Fruit fly (Drosophila melanogaster) whole organism, embryonic: Measurements from ENCODE around the gene CG4537.

Experiments
- Atf3 ChIP-seq: fragments of 200-800 bp; sonication (Bioruptor generic); optimal IDR thresholded peaks from 3 replicates; lab custom pipeline; 2016; ENCODE audit warnings: missing biosample characterization, missing genetic modification characterization
- CG11695 ChIP-seq: fragments of 200-800 bp; sonication (Bioruptor generic); IDR thresholded peaks from 3 replicates; pipeline ENCODE4 v1.3.6; 2022; ENCODE audit warnings: missing biosample characterization, missing genetic modification characterization
- CG11723 ChIP-seq: fragments of 200-800 bp; sonication (Bioruptor generic); optimal IDR thresholded peaks from 2 replicates; lab custom pipeline; 2017; ENCODE audit warnings: missing biosample characterization, mild to moderate bottlenecking, missing genetic modification characterization
- CG12155 ChIP-seq: fragments of 200-800 bp; sonication (Bioruptor generic); optimal IDR thresholded peaks from 3 replicates; lab custom pipeline; 2016; ENCODE audit warnings: missing biosample characterization, missing genetic modification characterization
- CG12236 ChIP-seq: fragments of 200-800 bp; sonication (Bioruptor generic); optimal IDR thresholded peaks from 2 replicates; lab custom pipeline; 2016; ENCODE audit warnings: missing biosample characterization, missing genetic modification characterization
- CG17829 ChIP-seq: fragments of 200-800 bp; optimal IDR thresholded peaks from 2 replicates; lab custom pipeline; 2019; ENCODE audit warnings: missing biosample characterization, mild to moderate bottlenecking, missing genetic modification characterization, moderate library complexity
- CG2116 ChIP-seq: fragments of 200-800 bp; sonication (Bioruptor generic); optimal IDR thresholded peaks from 3 replicates; lab custom pipeline; 2018; ENCODE audit warnings: missing biosample characterization, mild to moderate bottlenecking, missing genetic modification characterization
- CG2120 ChIP-seq: fragments of 200-800 bp; sonication (Bioruptor generic); optimal IDR thresholded peaks from 3 replicates; lab custom pipeline; 2016; ENCODE audit warnings: missing biosample characterization, missing genetic modification characterization
- CG2678 ChIP-seq: fragments of 200-800 bp; sonication (Bioruptor generic); optimal IDR thresholded peaks from 3 replicates; lab custom pipeline; 2019; ENCODE audit warnings: missing biosample characterization, mild to moderate bottlenecking, missing genetic modification characterization, moderate library complexity
- CG2875 ChIP-seq: fragments of 200-800 bp; sonication (Bioruptor generic); optimal IDR thresholded peaks from 2 replicates; lab custom pipeline; 2017; ENCODE audit warnings: missing biosample characterization, mild to moderate bottlenecking, missing genetic modification characterization, missing genetic modification reagents
- CG30431 ChIP-seq: fragments of 200-800 bp; sonication (Bioruptor generic); optimal IDR thresholded peaks from 2 replicates; lab custom pipeline; 2017; ENCODE audit warnings: missing biosample characterization, missing genetic modification characterization
- CG3065 ChIP-seq: fragments of 200-800 bp; sonication (Bioruptor generic); optimal IDR thresholded peaks from 2 replicates; lab custom pipeline; 2016; ENCODE audit warnings: missing biosample characterization, missing genetic modification characterization
- CG42726 ChIP-seq: fragments of 200-800 bp; sonication (Bioruptor generic); IDR thresholded peaks from 2 replicates; pipeline ENCODE4 v1.3.6; 2022; ENCODE audit warnings: missing biosample characterization, missing genetic modification characterization; ENCODE audit not compliant: partially characterized antibody
- CG6654 ChIP-seq: fragments of 200-800 bp; sonication (Bioruptor generic); optimal IDR thresholded peaks from 2 replicates; lab custom pipeline; 2017; ENCODE audit warnings: missing biosample characterization, mild to moderate bottlenecking, missing genetic modification characterization
- CG6854 ChIP-seq: fragments of 200-800 bp; sonication (Bioruptor generic); optimal IDR thresholded peaks from 3 replicates; lab custom pipeline; 2017; ENCODE audit warnings: missing biosample characterization, mild to moderate bottlenecking, missing genetic modification characterization
- Dek ChIP-seq: fragments of 200-800 bp; sonication (Bioruptor generic); optimal IDR thresholded peaks from 3 replicates; lab custom pipeline; 2019; ENCODE audit warnings: missing biosample characterization, mild to moderate bottlenecking, missing genetic modification characterization, moderate library complexity
- Drgx ChIP-seq: fragments of 200-800 bp; sonication (Bioruptor generic); IDR thresholded peaks from 2 replicates; pipeline ENCODE4 v1.3.6; 2022; ENCODE audit warnings: missing biosample characterization, missing genetic modification characterization
- HLH4C ChIP-seq: fragments of 200-800 bp; sonication (Bioruptor generic); IDR thresholded peaks from 3 replicates; pipeline ENCODE4 v1.3.6; 2022; ENCODE audit warnings: missing biosample characterization, missing genetic modification characterization; ENCODE audit not compliant: partially characterized antibody
- HLHmδ ChIP-seq: fragments of 200-800 bp; sonication (Bioruptor generic); optimal IDR thresholded peaks from 2 replicates; lab custom pipeline; 2018; ENCODE audit warnings: missing biosample characterization, mild to moderate bottlenecking, missing genetic modification characterization, moderate library complexity
- Jarid2 ChIP-seq: fragments of 200-800 bp; sonication (Bioruptor generic); optimal IDR thresholded peaks from 3 replicates; lab custom pipeline; 2017; ENCODE audit warnings: mild to moderate bottlenecking, missing biosample characterization, missing genetic modification reagents, missing genetic modification characterization
- Lhr ChIP-seq: fragments of 200-800 bp; sonication (Bioruptor generic); optimal IDR thresholded peaks from 3 replicates; lab custom pipeline; 2017; ENCODE audit warnings: mild to moderate bottlenecking, missing biosample characterization, missing genetic modification reagents, missing genetic modification characterization
- Lim3 ChIP-seq: fragments of 200-800 bp; sonication (Bioruptor generic); IDR thresholded peaks from 2 replicates; pipeline ENCODE4 v1.3.6; 2022; ENCODE audit warnings: missing biosample characterization, missing genetic modification characterization
- MBD-R2 ChIP-seq: fragments of 200-800 bp; sonication (Bioruptor generic); IDR thresholded peaks from 2 replicates; pipeline ENCODE4 v1.3.6; 2022; ENCODE audit warnings: missing biosample characterization, missing genetic modification characterization
- MESR4 ChIP-seq: fragments of 200-800 bp; sonication (Bioruptor generic); optimal IDR thresholded peaks from 2 replicates; lab custom pipeline; 2018; ENCODE audit warnings: missing biosample characterization, mild to moderate bottlenecking, missing genetic modification characterization, moderate library complexity
- Myb ChIP-seq: fragments of 200-800 bp; sonication (Bioruptor generic); optimal IDR thresholded peaks from 2 replicates; lab custom pipeline; 2016; ENCODE audit warnings: missing biosample characterization, missing genetic modification characterization
- NFAT ChIP-seq: fragments of 200-800 bp; sonication (Bioruptor generic); IDR thresholded peaks from 2 replicates; pipeline ENCODE4 v1.3.6; 2022; ENCODE audit warnings: missing biosample characterization, missing genetic modification characterization
- Oli ChIP-seq: fragments of 200-800 bp; sonication (Bioruptor generic); optimal IDR thresholded peaks from 2 replicates; lab custom pipeline; 2018; ENCODE audit warnings: missing biosample characterization, mild to moderate bottlenecking, missing genetic modification characterization, moderate library complexity
- Pdp1 ChIP-seq, 2 experiments: fragments of 200-800 bp; sonication (Bioruptor generic); optimal IDR thresholded peaks; 3 replicates each; lab custom pipeline; 2016; ENCODE audit warnings: missing biosample characterization in 2 of 2, missing genetic modification characterization in 2 of 2, mild to moderate bottlenecking in 1 of 2, moderate library complexity in 1 of 2
- Ptx1 ChIP-seq: fragments of 200-800 bp; sonication (Bioruptor generic); IDR thresholded peaks from 2 replicates; pipeline ENCODE4 v1.3.6; 2022; ENCODE audit warnings: missing biosample characterization, missing genetic modification characterization
- Ravus ChIP-seq: fragments of 200-800 bp; sonication (Bioruptor generic); IDR thresholded peaks from 2 replicates; pipeline ENCODE4 v1.3.6; 2022; ENCODE audit warnings: missing biosample characterization, missing genetic modification characterization
- bcd ChIP-seq: fragments of 200-800 bp; sonication (Bioruptor generic); optimal IDR thresholded peaks from 2 replicates; lab custom pipeline; 2017; ENCODE audit warnings: missing biosample characterization, mild to moderate bottlenecking, missing genetic modification characterization
- cg ChIP-seq: fragments of 200-800 bp; sonication (Bioruptor generic); optimal IDR thresholded peaks from 3 replicates; lab custom pipeline; 2019; ENCODE audit warnings: missing biosample characterization, mild to moderate bottlenecking, missing genetic modification characterization, moderate library complexity
- crol ChIP-seq: fragments of 200-800 bp; sonication (Bioruptor generic); IDR thresholded peaks from 2 replicates; pipeline ENCODE4 v1.3.6; 2022; ENCODE audit warnings: missing biosample characterization, missing genetic modification characterization
- crp ChIP-seq, 2 experiments: fragments of 200-800 bp; sonication (Bioruptor generic); optimal IDR thresholded peaks; 2 replicates in 1 of 2; 3 replicates in 1 of 2; lab custom pipeline; 2017; ENCODE audit warnings: missing biosample characterization in 2 of 2, missing genetic modification characterization in 2 of 2, mild to moderate bottlenecking in 1 of 2, moderate library complexity in 1 of 2
- danr ChIP-seq: fragments of 200-800 bp; sonication (Bioruptor generic); IDR thresholded peaks from 2 replicates; pipeline ENCODE4 v1.3.6; 2022; ENCODE audit warnings: missing biosample characterization, missing genetic modification characterization
- dmrt99B ChIP-seq: fragments of 200-800 bp; sonication (Bioruptor generic); optimal IDR thresholded peaks from 2 replicates; lab custom pipeline; 2018; ENCODE audit warnings: missing biosample characterization, mild to moderate bottlenecking, missing genetic modification characterization, moderate library complexity
- ftz-f1 ChIP-seq: fragments of 200-800 bp; sonication (Bioruptor generic); optimal IDR thresholded peaks from 2 replicates; lab custom pipeline; 2016; ENCODE audit warnings: missing biosample characterization, missing genetic modification characterization
- grau ChIP-seq: fragments of 200-800 bp; optimal IDR thresholded peaks from 3 replicates; lab custom pipeline; 2019; ENCODE audit warnings: missing biosample characterization, mild to moderate bottlenecking, missing genetic modification characterization, moderate library complexity
- inv ChIP-seq: fragments of 200-800 bp; sonication (Bioruptor generic); IDR thresholded peaks from 2 replicates; pipeline ENCODE4 v1.3.6; 2022; ENCODE audit warnings: missing biosample characterization, missing genetic modification characterization; ENCODE audit not compliant: partially characterized antibody
- ken ChIP-seq: fragments of 200-800 bp; sonication (Bioruptor generic); IDR thresholded peaks from 3 replicates; pipeline ENCODE4 v1.3.6; 2022; ENCODE audit warnings: missing biosample characterization, missing genetic modification characterization
- knrl ChIP-seq: fragments of 200-800 bp; sonication (Bioruptor generic); IDR thresholded peaks from 3 replicates; pipeline ENCODE4 v1.3.6; 2022; ENCODE audit warnings: missing biosample characterization, missing genetic modification characterization; ENCODE audit not compliant: partially characterized antibody
- lab ChIP-seq: fragments of 200-800 bp; sonication (Bioruptor generic); optimal IDR thresholded peaks from 3 replicates; lab custom pipeline; 2017; ENCODE audit warnings: missing biosample characterization, missing genetic modification characterization, mild to moderate bottlenecking, moderate library complexity, missing genetic modification reagents
- lbe ChIP-seq: fragments of 200-800 bp; sonication (Bioruptor generic); optimal IDR thresholded peaks from 2 replicates; lab custom pipeline; 2016; ENCODE audit warnings: missing biosample characterization, mild to moderate bottlenecking, missing genetic modification characterization
- mld ChIP-seq: fragments of 200-800 bp; sonication (Bioruptor generic); IDR thresholded peaks from 3 replicates; pipeline ENCODE4 v1.3.6; 2022; ENCODE audit warnings: missing biosample characterization, missing genetic modification characterization; ENCODE audit not compliant: partially characterized antibody
- org-1 ChIP-seq: fragments of 200-800 bp; sonication (Bioruptor generic); optimal IDR thresholded peaks from 2 replicates; lab custom pipeline; 2017; ENCODE audit warnings: missing biosample characterization, missing genetic modification characterization
- pho ChIP-seq: fragments of 200-800 bp; sonication (Bioruptor generic); optimal IDR thresholded peaks from 2 replicates; lab custom pipeline; 2016; ENCODE audit warnings: missing biosample characterization, missing genetic modification characterization
- pnt ChIP-seq: fragments of 200-800 bp; sonication (Bioruptor generic); optimal IDR thresholded peaks from 3 replicates; lab custom pipeline; 2016; ENCODE audit warnings: missing biosample characterization, missing genetic modification characterization
- pum ChIP-seq: fragments of 200-800 bp; sonication (Bioruptor generic); optimal IDR thresholded peaks from 2 replicates; lab custom pipeline; 2016; ENCODE audit warnings: missing biosample characterization, missing genetic modification characterization
- so ChIP-seq: fragments of 200-800 bp; sonication (Bioruptor generic); IDR thresholded peaks from 3 replicates; pipeline ENCODE4 v1.3.6; 2022; ENCODE audit warnings: missing biosample characterization, missing genetic modification characterization
- tap ChIP-seq: fragments of 200-800 bp; optimal IDR thresholded peaks from 3 replicates; lab custom pipeline; 2019; ENCODE audit warnings: missing biosample characterization, mild to moderate bottlenecking, missing genetic modification characterization, moderate library complexity

Gene CG4537

DNA sequence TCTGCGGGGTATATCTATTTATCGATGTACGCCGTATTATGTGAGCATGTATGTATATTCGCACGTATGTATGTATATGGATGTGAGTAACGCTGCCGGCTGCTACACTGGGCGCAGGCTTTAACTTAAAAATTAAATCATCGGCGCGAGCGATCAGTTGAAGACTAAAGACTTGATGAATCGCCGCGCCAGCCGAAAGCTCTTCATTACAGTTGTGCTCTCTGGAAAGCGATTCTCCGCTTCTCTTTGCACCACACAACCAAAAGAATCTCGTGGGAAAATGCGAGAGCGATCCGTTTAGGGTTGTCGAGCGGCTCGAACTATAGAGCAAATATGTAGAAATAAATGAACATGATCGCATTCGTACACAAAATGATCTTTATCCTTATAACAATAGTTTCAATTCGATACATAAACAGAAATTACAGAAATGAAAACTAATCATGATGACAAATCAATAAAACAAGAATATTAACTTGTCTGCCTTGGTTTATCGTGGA, 17.8 kb downstream of the CG4537 start, which contains the start of gene CG13124:
Gene CG13124 (minus strand): TSS at position 166 of the 500 bp plus-strand sequence.
- TF ChIP-seq Ptx1 (GFP tag; lab: Robert Waterston, UW) (no peak), grau (tag; lab: Kevin White, UChicago) (peak; percentile 32), org-1 (no peak), pum (GFP tag; lab: Kevin White, UChicago) (no peak), Drgx (GFP tag; lab: Robert Waterston, UW) (peak; percentile 57), Lhr (no peak), cg (GFP tag; lab: Kevin White, UChicago) (peak; percentile 46), CG11723 (GFP tag; lab: Kevin White, UChicago) (no peak), HLHmδ (no peak), Pdp1 (GFP tag; optimal IDR thresholded peaks at IDR 0.05; lab: Kevin White, UChicago) (peak in 1 of 2 experiments; percentile 60), CG12236 (GFP tag; lab: Kevin White, UChicago) (no peak), pnt (no peak), CG6654 (no peak), bcd (GFP tag; lab: Kevin White, UChicago) (no peak), pho (no peak), CG2875 (GFP tag; lab: Kevin White, UChicago) (no peak), danr (GFP tag; lab: Robert Waterston, UW) (no peak), Ravus (no peak), so (GFP tag; lab: Robert Waterston, UW) (peak; percentile 61; the same call in 1 of the 3 replicates), tap (no peak), lab (peak; percentile 50), crol (no peak), Atf3 (GFP tag; lab: Kevin White, UChicago) (no peak), CG17829 (tag; lab: Kevin White, UChicago) (no peak), CG2678 (peak; percentile 43), CG2116 (GFP tag; lab: Kevin White, UChicago) (no peak), ftz-f1 (no peak), CG6854 (GFP tag; lab: Kevin White, UChicago) (peak; percentile 42), Dek (tag; lab: Kevin White, UChicago) (no peak), CG12155 (no peak), Myb (GFP tag; lab: Kevin White, UChicago) (no peak), CG3065 (no peak), dmrt99B (peak; percentile 11), ken (GFP tag; lab: Robert Waterston, UW) (no peak), NFAT (GFP tag; lab: Robert Waterston, UW) (peak; percentile 25; the same call in 1 of the 2 replicates), MESR4 (GFP tag; lab: Kevin White, UChicago) (peak; percentile 5), crp (GFP tag; optimal IDR thresholded peaks at IDR 0.05; lab: Kevin White, UChicago) (no peak), HLH4C (GFP tag; lab: Robert Waterston, UW) (no peak), knrl (GFP tag; lab: Robert Waterston, UW) (no peak), Lim3 (no peak), Oli (no peak), mld (GFP tag; lab: Robert Waterston, UW) (no peak), lbe (no peak), Jarid2 (GFP tag; lab: Kevin White, UChicago) (peak; percentile 10), CG2120 (peak; percentile 46), CG11695 (GFP tag; lab: Robert Waterston, UW) (peak; percentile 23; the same call in 1 of the 3 replicates), CG30431 (no peak), MBD-R2 (GFP tag; lab: Robert Waterston, UW) (no peak), inv (GFP tag; lab: Robert Waterston, UW) (no peak), CG42726 (GFP tag; lab: Robert Waterston, UW) (no peak)
